Worm (Caenorhabditis elegans) whole organism, L4 larva: Measurements from ENCODE around the gene C17H11.1.
"Not testable (repeated sequence)": the region's sequence is repeated elsewhere in the genome, so short reads cannot be mapped to it uniquely, and the experiment has no call there.

Experiments used
- Y75B8A.6 ChIP-seq: fragments of 200-800 bp; sonication (Bioruptor generic); IDR thresholded peaks from 2 replicates; pipeline ENCODE4 v1.3.6; 2022; ENCODE audit warnings: missing genetic modification reagents, missing genetic modification characterization, missing compliant biosample characterization
- ama-1 ChIP-seq: fragments of 150-350 bp; optimal IDR thresholded peaks from 2 replicates; lab custom pipeline; 2014; ENCODE audit warnings: inconsistent platforms, mixed read lengths
- dve-1 ChIP-seq: sonication (generic microtip); optimal IDR thresholded peaks from 2 replicates; lab custom pipeline; 2017; ENCODE audit warnings: antibody characterized with exemption, mild to moderate bottlenecking, missing genetic modification characterization, missing compliant biosample characterization; ENCODE audit not compliant: insufficient read depth
- lin-15B ChIP-seq: fragments of 150-350 bp; sonication (generic microtip); optimal IDR thresholded peaks from 3 replicates; lab custom pipeline; 2014; ENCODE audit warnings: missing biosample characterization, missing genetic modification characterization
- nhr-237 ChIP-seq: sonication (generic microtip); optimal IDR thresholded peaks from 2 replicates; lab custom pipeline; 2017; ENCODE audit warnings: missing biosample characterization, missing genetic modification characterization
- nhr-28 ChIP-seq: fragments of 150-350 bp; optimal IDR thresholded peaks from 2 replicates; lab custom pipeline; 2014; ENCODE audit warnings: missing biosample characterization, missing genetic modification characterization
- skn-1 ChIP-seq: fragments of 150-350 bp; optimal IDR thresholded peaks from 2 replicates; lab custom pipeline; 2014; ENCODE audit warnings: missing biosample characterization, missing genetic modification characterization
- snpc-4 ChIP-seq: fragments of 150-350 bp; optimal IDR thresholded peaks from 2 replicates; lab custom pipeline; 2014; ENCODE audit warnings: missing biosample characterization, missing genetic modification characterization
- ztf-11 ChIP-seq: fragments of 150-350 bp; optimal IDR thresholded peaks from 2 replicates; lab custom pipeline; 2014; ENCODE audit warnings: missing biosample characterization, missing genetic modification characterization
- ztf-7 ChIP-seq: fragments of 150-350 bp; optimal IDR thresholded peaks from 2 replicates; lab custom pipeline; 2014; ENCODE audit warnings: missing biosample characterization, missing genetic modification characterization

ce11 chrX:8181590-8182311, 8.0 kb downstream of the C17H11.1 start, which contains the start of gene C17H11.4:
- not testable (repeated sequence) for TF ChIP-seq nhr-28 (tag; lab: Kevin White, UChicago); nhr-237; ztf-7; snpc-4 (tag; lab: Kevin White, UChicago); skn-1; ama-1; lin-15B (tag; lab: Kevin White, UChicago); Y75B8A.6; dve-1 (tag; lab: Kevin White, UChicago); ztf-11
